Worm (Caenorhabditis elegans) whole organism, L1 larva: ENCODE results near the gene C06E4.5.

Experiments
- C04F5.9 ChIP-seq: sonication (generic microtip); optimal IDR thresholded peaks from 2 replicates; lab custom pipeline; 2016; ENCODE audit warnings: missing genetic modification characterization, missing compliant biosample characterization
- F16B12.6 ChIP-seq: fragments of 150-350 bp; optimal IDR thresholded peaks from 2 replicates; lab custom pipeline; 2014; ENCODE audit warnings: missing biosample characterization, missing genetic modification characterization
- Y116A8C.19 ChIP-seq: sonication (generic microtip); optimal IDR thresholded peaks from 2 replicates; lab custom pipeline; 2016; ENCODE audit warnings: missing compliant biosample characterization, missing genetic modification characterization, borderline replicate concordance
- ama-1 ChIP-seq: fragments of 150-350 bp; optimal IDR thresholded peaks from 2 replicates; lab custom pipeline; 2014
- blmp-1 ChIP-seq: fragments of 150-350 bp; optimal IDR thresholded peaks from 2 replicates; lab custom pipeline; 2014; ENCODE audit warnings: missing biosample characterization, missing genetic modification characterization
- ceh-82 ChIP-seq, 3 experiments: fragments of 150-350 bp in 1 of 3; sonication (generic microtip) in 2 of 3; optimal IDR thresholded peaks; 2 replicates each; lab custom pipeline; 2014 to 2017; ENCODE audit warnings: missing biosample characterization in 3 of 3, missing genetic modification characterization in 3 of 3
- ceh-90 ChIP-seq: sonication (generic microtip); optimal IDR thresholded peaks from 2 replicates; lab custom pipeline; 2016; ENCODE audit warnings: missing genetic modification characterization, missing compliant biosample characterization
- dpl-1 ChIP-seq, 3 experiments: fragments of 150-350 bp in 2 of 3; sonication (generic microtip) in 1 of 3; optimal IDR thresholded peaks; 2 replicates each; lab custom pipeline; 2014 to 2017; ENCODE audit warnings: missing biosample characterization in 3 of 3, missing genetic modification characterization in 3 of 3, missing genetic modification reagents in 3 of 3
- dsc-1 ChIP-seq: sonication (generic microtip); optimal IDR thresholded peaks from 2 replicates; lab custom pipeline; 2016; ENCODE audit warnings: mild to moderate bottlenecking, missing genetic modification characterization, missing compliant biosample characterization
- efl-1 ChIP-seq, 4 experiments: fragments of 150-350 bp; optimal IDR thresholded peaks in 3 of 4; peaks in 1 of 4; 1 replicate in 1 of 4; 2 replicates in 3 of 4; lab custom pipeline; 2014; ENCODE audit warnings: missing biosample characterization in 2 of 4, missing genetic modification characterization in 2 of 4, missing genetic modification reagents in 2 of 4
- efl-3 ChIP-seq: fragments of 200-800 bp; sonication (Bioruptor generic); optimal IDR thresholded peaks from 2 replicates; lab custom pipeline; 2018; ENCODE audit warnings: mild to moderate bottlenecking, missing genetic modification characterization, missing compliant biosample characterization
- elt-2 ChIP-seq: sonication (generic microtip); optimal IDR thresholded peaks from 2 replicates; lab custom pipeline; 2016; ENCODE audit warnings: missing genetic modification characterization, mild to moderate bottlenecking, inconsistent platforms, missing compliant biosample characterization, missing genetic modification reagents
- fkh-8 ChIP-seq: sonication (generic microtip); optimal IDR thresholded peaks from 2 replicates; lab custom pipeline; 2016; ENCODE audit warnings: mild to moderate bottlenecking, missing genetic modification characterization, missing compliant biosample characterization
- grh-1 ChIP-seq: fragments of 200-800 bp; sonication (Bioruptor generic); IDR thresholded peaks from 2 replicates; pipeline ENCODE4 v1.3.6; 2022; ENCODE audit warnings: missing genetic modification reagents, missing genetic modification characterization, missing compliant biosample characterization
- isw-1 ChIP-seq: fragments of 200-800 bp; sonication (Bioruptor generic); IDR thresholded peaks from 2 replicates; pipeline ENCODE4 v1.3.6; 2022; ENCODE audit warnings: missing genetic modification characterization, missing compliant biosample characterization
- jun-1 ChIP-seq: fragments of 150-350 bp; optimal IDR thresholded peaks from 2 replicates; lab custom pipeline; 2014; ENCODE audit warnings: missing biosample characterization, missing genetic modification reagents, missing genetic modification characterization
- lin-14 ChIP-seq: fragments of 200-800 bp; sonication (Bioruptor generic); optimal IDR thresholded peaks from 2 replicates; lab custom pipeline; 2018; ENCODE audit warnings: mild to moderate bottlenecking, missing genetic modification characterization, moderate library complexity, missing compliant biosample characterization
- lin-15B ChIP-seq: fragments of 150-350 bp; sonication (generic microtip); optimal IDR thresholded peaks from 3 replicates; lab custom pipeline; 2014; ENCODE audit warnings: missing biosample characterization, missing genetic modification characterization
- lin-35 ChIP-seq, 2 experiments: fragments of 150-350 bp; optimal IDR thresholded peaks; 2 replicates each; lab custom pipeline; 2014; ENCODE audit warnings: missing biosample characterization in 2 of 2, missing genetic modification characterization in 2 of 2, missing genetic modification reagents in 2 of 2
- lin-39 ChIP-seq: fragments of 150-350 bp; optimal IDR thresholded peaks from 2 replicates; lab custom pipeline; 2014; ENCODE audit warnings: missing biosample characterization, missing genetic modification reagents, missing genetic modification characterization
- lsy-2 ChIP-seq, 2 experiments: fragments of 150-350 bp; optimal IDR thresholded peaks; 2 replicates each; lab custom pipeline; 2014; ENCODE audit warnings: missing biosample characterization in 2 of 2, missing genetic modification characterization in 2 of 2
- mab-9 ChIP-seq: fragments of 200-800 bp; sonication (Bioruptor generic); IDR thresholded peaks from 2 replicates; pipeline ENCODE4 v1.3.6; 2022; ENCODE audit warnings: missing genetic modification reagents, missing genetic modification characterization, missing compliant biosample characterization
- nhr-19 ChIP-seq: fragments of 200-800 bp; sonication (Bioruptor generic); conservative IDR thresholded peaks from 2 replicates; pipeline ENCODE4 v1.3.6; 2022; ENCODE audit warnings: missing genetic modification characterization, missing compliant biosample characterization
- nhr-20 ChIP-seq: sonication (generic microtip); optimal IDR thresholded peaks from 2 replicates; lab custom pipeline; 2016; ENCODE audit warnings: mild to moderate bottlenecking, missing genetic modification characterization, missing compliant biosample characterization
- nhr-237 ChIP-seq: fragments of 150-350 bp; optimal IDR thresholded peaks from 2 replicates; lab custom pipeline; 2014; ENCODE audit warnings: missing biosample characterization, missing genetic modification characterization
- nhr-47 ChIP-seq: sonication (generic microtip); optimal IDR thresholded peaks from 2 replicates; lab custom pipeline; 2016; ENCODE audit warnings: mild to moderate bottlenecking, missing genetic modification characterization, moderate library complexity, missing compliant biosample characterization
- nhr-71 ChIP-seq: sonication (generic microtip); optimal IDR thresholded peaks from 2 replicates; lab custom pipeline; 2016; ENCODE audit warnings: mild to moderate bottlenecking, missing genetic modification characterization, moderate library complexity, missing compliant biosample characterization
- nhr-84 ChIP-seq: sonication (generic microtip); optimal IDR thresholded peaks from 2 replicates; lab custom pipeline; 2017; ENCODE audit warnings: missing biosample characterization, missing genetic modification characterization
- nhr-85 ChIP-seq: sonication (generic microtip); peaks from one replicate; lab custom pipeline; 2016; ENCODE audit warnings: missing genetic modification characterization, inconsistent platforms, missing compliant biosample characterization
- nhr-90 ChIP-seq: sonication (generic microtip); optimal IDR thresholded peaks from 2 replicates; lab custom pipeline; 2016; ENCODE audit warnings: mild to moderate bottlenecking, missing genetic modification characterization, missing compliant biosample characterization; ENCODE audit not compliant: poor library complexity
- pax-3 ChIP-seq: fragments of 200-800 bp; sonication (Bioruptor generic); optimal IDR thresholded peaks from 2 replicates; lab custom pipeline; 2018; ENCODE audit warnings: mild to moderate bottlenecking, missing genetic modification characterization, moderate library complexity, missing compliant biosample characterization
- pqm-1 ChIP-seq: sonication (generic microtip); optimal IDR thresholded peaks from 3 replicates; lab custom pipeline; 2017; ENCODE audit warnings: missing biosample characterization, missing genetic modification characterization
- rnt-1 ChIP-seq: sonication (generic microtip); optimal IDR thresholded peaks from 2 replicates; lab custom pipeline; 2016; ENCODE audit warnings: mild to moderate bottlenecking, missing genetic modification characterization, moderate library complexity, missing compliant biosample characterization
- snpc-4 ChIP-seq: fragments of 150-350 bp; optimal IDR thresholded peaks from 2 replicates; lab custom pipeline; 2014; ENCODE audit warnings: missing biosample characterization, missing genetic modification characterization
- snu-23 ChIP-seq: sonication (generic microtip); optimal IDR thresholded peaks from 2 replicates; lab custom pipeline; 2016; ENCODE audit warnings: missing genetic modification characterization, missing compliant biosample characterization
- sup-37 ChIP-seq: fragments of 200-800 bp; sonication (Bioruptor generic); optimal IDR thresholded peaks from 2 replicates; lab custom pipeline; 2018; ENCODE audit warnings: mild to moderate bottlenecking, missing genetic modification characterization, missing compliant biosample characterization
- swsn-7 ChIP-seq: sonication (generic microtip); optimal IDR thresholded peaks from 2 replicates; lab custom pipeline; 2016; ENCODE audit warnings: missing genetic modification characterization, missing compliant biosample characterization
- unc-130 ChIP-seq: fragments of 150-350 bp; optimal IDR thresholded peaks from 2 replicates; lab custom pipeline; 2017; ENCODE audit warnings: missing biosample characterization, missing genetic modification characterization, inconsistent platforms
- unc-30 ChIP-seq: sonication (generic microtip); optimal IDR thresholded peaks from 2 replicates; lab custom pipeline; 2017; ENCODE audit warnings: missing biosample characterization, missing genetic modification characterization
- zag-1 ChIP-seq: fragments of 150-350 bp; optimal IDR thresholded peaks from 2 replicates; lab custom pipeline; 2014; ENCODE audit warnings: missing biosample characterization, missing genetic modification characterization
- ztf-4 ChIP-seq: fragments of 150-350 bp; optimal IDR thresholded peaks from 2 replicates; lab custom pipeline; 2014; ENCODE audit warnings: missing biosample characterization, missing genetic modification characterization

Gene C06E4.5

DNA sequence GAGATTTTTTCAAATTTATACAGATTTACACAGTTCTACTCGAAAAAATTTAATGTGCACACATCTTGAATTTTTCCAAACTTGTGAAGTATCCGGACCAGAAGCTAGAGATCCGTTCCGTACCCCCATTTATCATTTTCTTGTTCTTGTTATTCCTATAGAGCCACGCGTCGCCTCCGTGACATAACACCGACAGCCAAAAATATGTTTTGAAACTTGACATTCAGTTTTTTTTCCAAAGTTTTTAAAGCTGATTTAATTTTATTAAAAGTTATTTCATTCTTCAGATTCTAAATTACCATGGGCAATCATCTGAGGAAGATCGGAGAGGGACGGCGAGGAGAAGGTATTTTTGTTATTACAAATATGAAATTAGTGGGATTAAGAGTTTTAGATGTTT, 4.6 kb upstream of the C06E4.5 start, which contains the start of gene D2024.18:
Gene D2024.18, plus strand, starts transcription at position 301 of the 400 bp plus-strand sequence.
- TF ChIP-seq nhr-90 = no peak
- no peak for TF ChIP-seq C04F5.9
- TF ChIP-seq nhr-19 (GFP tag; lab: Robert Waterston, UW) = no peak
- TF ChIP-seq dpl-1 (GFP tag; optimal IDR thresholded peaks at IDR 0.05; lab: Kevin White, UChicago) = no peak
- no peak for TF ChIP-seq fkh-8
- no peak for TF ChIP-seq ceh-90
- no peak for TF ChIP-seq F16B12.6
- TF ChIP-seq pax-3 (tag; lab: Kevin White, UChicago) = no peak
- TF ChIP-seq nhr-71 (tag; lab: Kevin White, UChicago) = no peak
- TF ChIP-seq mab-9 (GFP tag; lab: Robert Waterston, UW) = no peak

DNA sequence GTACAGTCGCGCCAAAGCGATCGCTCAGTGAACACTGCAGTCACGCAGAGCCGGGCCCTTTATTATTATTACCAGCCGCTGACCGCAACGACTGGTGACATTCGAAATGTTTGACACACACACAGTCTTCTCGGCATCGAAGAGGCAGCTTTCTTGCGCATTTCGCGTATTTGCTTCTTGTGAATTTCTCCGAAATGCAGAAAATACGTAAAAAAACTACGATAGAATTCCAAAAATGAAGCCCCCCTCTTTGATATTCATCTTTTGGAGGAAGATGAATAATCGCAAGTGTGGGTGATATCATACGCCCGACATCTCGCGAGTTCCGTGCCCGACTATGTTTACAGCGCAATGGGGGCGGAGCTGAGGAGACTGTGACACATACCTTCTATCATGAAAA, 1.5 kb upstream of the C06E4.5 start:
- TF ChIP-seq ama-1 (lab: Kevin White, UChicago) (no peak), rnt-1 (tag; lab: Kevin White, UChicago) (peak; percentile 9), snpc-4 (peak; percentile 74), nhr-47 (tag; lab: Kevin White, UChicago) (no peak)

DNA sequence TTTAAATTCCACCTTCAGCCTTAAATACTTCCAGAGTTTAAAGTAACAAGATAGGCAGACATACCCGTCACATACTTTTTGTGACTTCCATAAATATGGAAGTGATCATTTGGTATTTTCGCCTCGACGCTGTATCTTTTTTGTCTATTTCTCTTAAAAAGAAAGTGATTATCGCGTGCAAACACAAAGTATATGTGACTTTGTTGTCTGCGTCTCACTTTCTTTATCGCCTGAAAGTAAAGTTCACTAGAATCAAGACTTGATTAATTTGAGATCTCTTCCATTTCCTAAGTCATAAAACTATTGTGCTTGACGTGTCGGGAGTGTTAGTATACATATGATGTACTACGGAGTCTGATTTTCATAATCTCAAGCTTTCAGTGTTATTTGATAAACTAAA, 3.5 kb downstream of the C06E4.5 start, which contains the start of gene C06E4.6:
Gene C06E4.6, minus strand, starts transcription at position 51 of the 400 bp plus-strand sequence.
- TF ChIP-seq dsc-1 (tag; lab: Kevin White, UChicago) (peak; percentile 52), nhr-237 (peak; percentile 18), nhr-85 (tag; lab: Kevin White, UChicago) (peak; percentile 70), sup-37 (GFP tag; lab: Kevin White, UChicago) (no peak), swsn-7 (tag; lab: Kevin White, UChicago) (no peak), lin-14 (peak; percentile 77), isw-1 (GFP tag; lab: Robert Waterston, UW) (no peak), efl-1 (optimal IDR thresholded peaks at IDR 0.05; lab: Kevin White, UChicago) (peak; percentile 28 to 40), efl-1 (GFP tag; optimal IDR thresholded peaks at IDR 0.05 in 1 of 2; lab: Kevin White, UChicago) (peak in 1 of 2 experiments; percentile 12), lin-15B (tag; lab: Kevin White, UChicago) (no peak), lsy-2 (tag; optimal IDR thresholded peaks at IDR 0.05; lab: Kevin White, UChicago) (no peak), C04F5.9 (no peak), F16B12.6 (no peak), zag-1 (tag; lab: Kevin White, UChicago) (no peak), nhr-71 (tag; lab: Kevin White, UChicago) (peak; percentile 50), nhr-47 (tag; lab: Kevin White, UChicago) (peak; percentile 11), ceh-82 (tag; optimal IDR thresholded peaks at IDR 0.05; lab: Kevin White, UChicago) (peak in 1 of 3 experiments; percentile 10), lin-39 (tag; lab: Kevin White, UChicago) (no peak), ztf-4 (tag; lab: Kevin White, UChicago) (no peak), fkh-8 (peak; percentile 43), elt-2 (tag; lab: Kevin White, UChicago) (peak; percentile 10), jun-1 (tag; lab: Kevin White, UChicago) (no peak), pax-3 (tag; lab: Kevin White, UChicago) (no peak), nhr-84 (tag; lab: Kevin White, UChicago) (no peak), Y116A8C.19 (tag; lab: Kevin White, UChicago) (no peak), grh-1 (GFP tag; lab: Robert Waterston, UW) (no peak), rnt-1 (tag; lab: Kevin White, UChicago) (peak; percentile 19), ama-1 (lab: Kevin White, UChicago) (no peak), nhr-20 (tag; lab: Kevin White, UChicago) (peak; percentile 28), efl-3 (GFP tag; lab: Kevin White, UChicago) (no peak), blmp-1 (tag; lab: Kevin White, UChicago) (peak; percentile 37), unc-30 (tag; lab: Kevin White, UChicago) (no peak), snu-23 (GFP tag; lab: Kevin White, UChicago) (peak; percentile 32), nhr-19 (GFP tag; lab: Robert Waterston, UW) (peak; percentile 30), lin-35 (GFP tag; optimal IDR thresholded peaks at IDR 0.05; lab: Kevin White, UChicago) (peak in 1 of 2 experiments; percentile 34), unc-130 (no peak), pqm-1 (tag; lab: Kevin White, UChicago) (no peak)
- TF ChIP-seq, all 84 proteins: peak for 16
